Worm (Caenorhabditis elegans) whole organism, mixed stage, embryonic: ENCODE measurements around the gene mca-1.

Experiments
- ceh-39 ChIP-seq: fragments of 150-350 bp; optimal IDR thresholded peaks from 2 replicates; lab custom pipeline; 2014; ENCODE audit warnings: missing biosample characterization, missing genetic modification characterization
- hlh-1 ChIP-seq: fragments of 150-350 bp; optimal IDR thresholded peaks from 2 replicates; lab custom pipeline; 2014; ENCODE audit warnings: missing biosample characterization, missing genetic modification reagents, missing genetic modification characterization
- nhr-12 ChIP-seq: fragments of 150-350 bp; optimal IDR thresholded peaks from 2 replicates; lab custom pipeline; 2014; ENCODE audit warnings: missing biosample characterization, missing genetic modification characterization
- pha-4 ChIP-seq: fragments of 150-350 bp; optimal IDR thresholded peaks from 2 replicates; lab custom pipeline; 2018; ENCODE audit warnings: missing biosample characterization, missing genetic modification reagents, missing genetic modification characterization
- snpc-4 ChIP-seq: fragments of 150-350 bp; optimal IDR thresholded peaks from 2 replicates; lab custom pipeline; 2014; ENCODE audit warnings: missing biosample characterization, missing genetic modification characterization
- sptf-1 ChIP-seq: sonication (generic microtip); optimal IDR thresholded peaks from 2 replicates; lab custom pipeline; 2017; ENCODE audit warnings: mild to moderate bottlenecking, missing genetic modification characterization, moderate library complexity, missing compliant biosample characterization
- unc-62 ChIP-seq: fragments of 150-350 bp; optimal IDR thresholded peaks from 2 replicates; lab custom pipeline; 2014; ENCODE audit warnings: missing biosample characterization, missing genetic modification reagents, missing genetic modification characterization
- ztf-11 ChIP-seq: fragments of 150-350 bp; optimal IDR thresholded peaks from 2 replicates; lab custom pipeline; 2014; ENCODE audit warnings: missing biosample characterization, missing genetic modification characterization

DNA sequence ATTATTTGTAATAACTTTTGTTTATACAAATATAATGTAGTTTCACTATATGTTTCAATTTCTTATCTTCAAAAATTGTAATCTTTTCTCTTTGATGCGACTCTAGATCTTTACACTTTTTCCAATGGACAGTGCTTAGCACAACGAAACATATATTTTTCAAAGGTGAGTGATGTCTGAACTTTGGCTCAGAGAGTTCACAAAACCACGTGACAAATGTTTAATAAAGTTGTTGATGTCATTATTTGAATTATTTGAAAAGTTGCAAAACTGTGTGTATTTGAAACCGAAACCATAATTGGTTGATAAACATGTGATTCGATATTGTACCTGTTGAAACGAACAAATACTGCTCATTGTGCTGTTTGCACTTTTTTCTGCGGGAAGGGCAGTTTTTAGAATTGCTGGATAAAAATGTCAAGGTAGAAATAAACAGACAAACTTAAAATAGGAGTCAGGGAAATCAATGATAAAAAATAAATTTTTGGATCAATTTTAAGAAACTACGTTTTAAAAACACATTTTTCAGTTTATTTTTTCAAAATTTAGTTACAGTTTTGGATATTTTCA lies 33.4 kb upstream of the mca-1 start:
- TF ChIP-seq ztf-11 (tag; lab: Kevin White, UChicago), result no peak
- TF ChIP-seq nhr-12, result no peak
- no peak for TF ChIP-seq ceh-39 (tag; lab: Kevin White, UChicago)
- TF ChIP-seq sptf-1 (tag; lab: Kevin White, UChicago), result no peak
- no peak for TF ChIP-seq snpc-4 (tag; lab: Kevin White, UChicago)
- TF ChIP-seq hlh-1 (tag; lab: Kevin White, UChicago), result no peak
- TF ChIP-seq unc-62 (GFP tag; lab: Kevin White, UChicago), result no peak
- TF ChIP-seq pha-4 (tag; lab: Kevin White, UChicago), result no peak
